Fruit fly (Drosophila melanogaster): ENCODE measurements around the gene Cp15.
A peak's percentile ranks its signal among the peaks of the same experiment; 100 is the strongest.

The Cp15 gene

DNA sequence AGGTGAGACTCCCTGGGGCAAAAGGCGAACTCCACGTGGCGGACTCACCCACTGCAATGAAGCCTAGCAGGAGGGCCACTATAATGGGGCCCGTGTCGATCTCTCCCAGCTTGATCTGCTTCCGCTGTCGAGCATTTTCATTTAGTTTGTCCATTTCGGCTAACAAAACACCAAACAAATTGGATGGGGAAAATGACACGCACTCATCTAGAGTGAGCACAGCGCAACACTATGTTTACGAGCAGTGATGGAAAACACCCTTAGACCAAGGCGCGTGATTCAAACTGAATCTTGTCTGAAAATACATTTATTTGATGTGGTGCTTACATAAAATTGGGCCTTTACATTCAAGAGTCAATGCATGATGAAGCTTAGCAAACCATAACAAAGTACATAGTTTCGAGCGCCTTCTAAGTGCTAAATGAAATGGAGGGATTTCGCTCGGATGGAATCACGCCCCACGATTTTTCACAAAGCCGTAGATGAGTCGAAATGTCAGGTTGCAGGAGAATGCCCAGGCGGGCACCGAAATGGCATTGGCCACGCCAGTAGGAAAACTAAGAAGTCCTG lies 8.2 kb upstream of the Cp15 start, which contains the start of gene SrpRbeta:
SrpRbeta (minus strand) TSS at position 236 of the 570 bp plus-strand sequence.
- TF ChIP-seq Mio (GFP tag; optimal IDR thresholded peaks at IDR 0.05) (no peak), OdsH (GFP tag; optimal IDR thresholded peaks at IDR 0.05) (peak; percentile 40), h (GFP tag; optimal IDR thresholded peaks at IDR 0.05) (peak; percentile 59), dsf (GFP tag; optimal IDR thresholded peaks at IDR 0.05; ENCODE audit: borderline replicate concordance) (no peak), fru (GFP tag; optimal IDR thresholded peaks at IDR 0.05) (peak; percentile 14), HLH106 (tag; optimal IDR thresholded peaks at IDR 0.05) (peak; percentile 19), pan (optimal IDR thresholded peaks at IDR 0.05) (no peak), N (GFP tag; optimal IDR thresholded peaks at IDR 0.05) (no peak), CG9705 (GFP tag; optimal IDR thresholded peaks at IDR 0.05) (peak; percentile 6), foxo (GFP tag; optimal IDR thresholded peaks at IDR 0.05) (peak in 1 of 2 experiments; percentile 45), Hnf4 (GFP tag; optimal IDR thresholded peaks at IDR 0.05) (peak; percentile 79), Abd-B (GFP tag; optimal IDR thresholded peaks at IDR 0.05) (no peak), Dfd (GFP tag; optimal IDR thresholded peaks at IDR 0.05) (no peak), Vsx2 (GFP tag; optimal IDR thresholded peaks at IDR 0.05; ENCODE audit: partially characterized antibody) (no peak), Sp1 (GFP tag; optimal IDR thresholded peaks at IDR 0.05) (peak; percentile 27), psq (GFP tag; optimal IDR thresholded peaks at IDR 0.05) (peak; percentile 44), sv (GFP tag; optimal IDR thresholded peaks at IDR 0.05) (no peak), Hr83 (GFP tag; optimal IDR thresholded peaks at IDR 0.05; ENCODE audit: poor library complexity, severe bottlenecking) (peak; percentile 41), rgr (GFP tag; optimal IDR thresholded peaks at IDR 0.05) (peak; percentile 73), CrebA (GFP tag; optimal IDR thresholded peaks at IDR 0.05; ENCODE audit: borderline replicate concordance) (no peak), Myc (optimal IDR thresholded peaks at IDR 0.05) (no peak), br (GFP tag; optimal IDR thresholded peaks at IDR 0.05) (peak; percentile 60), Rel (GFP tag; optimal IDR thresholded peaks at IDR 0.05) (no peak), Rel (tag; optimal IDR thresholded peaks at IDR 0.05) (peak; percentile 24), Jra (GFP tag; optimal IDR thresholded peaks at IDR 0.05) (peak; percentile 7), GATAd (GFP tag; optimal IDR thresholded peaks at IDR 0.05) (no peak), ey (GFP tag; optimal IDR thresholded peaks at IDR 0.05) (peak; percentile 27)

DNA sequence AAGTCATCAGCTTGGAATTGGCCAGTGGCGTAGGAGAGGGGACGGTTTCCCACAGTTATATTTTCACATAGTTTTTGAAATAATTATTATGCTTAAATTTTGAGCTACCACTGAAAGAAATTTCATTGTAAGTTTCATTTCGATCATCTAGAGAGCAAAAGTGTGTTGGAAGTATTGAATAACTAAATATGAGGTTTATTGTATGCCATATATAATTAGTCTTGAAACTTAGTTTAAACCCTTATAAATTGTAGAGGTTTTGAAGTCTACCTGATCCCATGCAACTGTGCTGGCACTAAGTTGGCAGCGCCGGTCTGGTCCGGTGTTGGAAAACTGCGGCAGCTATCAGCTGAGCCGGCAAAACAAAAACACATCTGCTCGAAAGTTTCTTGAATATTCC lies 7.1 kb upstream of the Cp15 start, which contains the start of the genes CG32022 and CG6511:
CG32022 (minus strand) TSS at position 128 of the 400 bp plus-strand sequence.
CG6511 (plus strand) TSS at position 180 of the 400 bp plus-strand sequence.
- TF ChIP-seq Hr83 (GFP tag; optimal IDR thresholded peaks at IDR 0.05; ENCODE audit: poor library complexity, severe bottlenecking) = no peak
- peak; percentile 83 for TF ChIP-seq CrebA (GFP tag; optimal IDR thresholded peaks at IDR 0.05; ENCODE audit: borderline replicate concordance)
- no peak for TF ChIP-seq dl (GFP tag; optimal IDR thresholded peaks at IDR 0.05; ENCODE audit: insufficient read depth in 1 of 2, partially characterized antibody in 2 of 2)
- peak; percentile 59 for TF ChIP-seq Rel (GFP tag; optimal IDR thresholded peaks at IDR 0.05)
- TF ChIP-seq Rel (tag; optimal IDR thresholded peaks at IDR 0.05) = peak; percentile 87
- peak; percentile 99 for TF ChIP-seq HLH106 (tag; optimal IDR thresholded peaks at IDR 0.05)
- no peak for TF ChIP-seq N (GFP tag; optimal IDR thresholded peaks at IDR 0.05)
- TF ChIP-seq woc (GFP tag; optimal IDR thresholded peaks at IDR 0.05) = peak; percentile 95
- peak; percentile 98 for TF ChIP-seq br (GFP tag; optimal IDR thresholded peaks at IDR 0.05)
- TF ChIP-seq Sp1 (GFP tag; optimal IDR thresholded peaks at IDR 0.05) = peak; percentile 98
- peak; percentile 98 for TF ChIP-seq rgr (GFP tag; optimal IDR thresholded peaks at IDR 0.05)
- peak; percentile 97 for TF ChIP-seq Hnf4 (GFP tag; optimal IDR thresholded peaks at IDR 0.05)
- no peak for TF ChIP-seq Hr78 (GFP tag; optimal IDR thresholded peaks at IDR 0.05)
- no peak for TF ChIP-seq lola (GFP tag; optimal IDR thresholded peaks at IDR 0.05)
- peak; percentile 97 for TF ChIP-seq sv (GFP tag; optimal IDR thresholded peaks at IDR 0.05)
- TF ChIP-seq Abd-B (GFP tag; optimal IDR thresholded peaks at IDR 0.05) = no peak
- peak; percentile 98 for TF ChIP-seq fru (GFP tag; optimal IDR thresholded peaks at IDR 0.05)
- no peak for TF ChIP-seq pan (optimal IDR thresholded peaks at IDR 0.05)
- no peak for TF ChIP-seq usp (GFP tag; optimal IDR thresholded peaks at IDR 0.05)
- peak; percentile 98 for TF ChIP-seq h (GFP tag; optimal IDR thresholded peaks at IDR 0.05)
- peak; percentile 97 for TF ChIP-seq Jra (GFP tag; optimal IDR thresholded peaks at IDR 0.05)
- peak; percentile 98 for TF ChIP-seq ey (GFP tag; optimal IDR thresholded peaks at IDR 0.05)
- peak; percentile 98 for TF ChIP-seq CG9705 (GFP tag; optimal IDR thresholded peaks at IDR 0.05)
- TF ChIP-seq dsf (GFP tag; optimal IDR thresholded peaks at IDR 0.05; ENCODE audit: borderline replicate concordance) = peak; percentile 92
- TF ChIP-seq Vsx2 (GFP tag; optimal IDR thresholded peaks at IDR 0.05; ENCODE audit: partially characterized antibody) = no peak
- peak; percentile 89 for TF ChIP-seq sage (GFP tag; optimal IDR thresholded peaks at IDR 0.05)
- peak; percentile 99 for TF ChIP-seq dmrt93B (GFP tag; optimal IDR thresholded peaks at IDR 0.05)
- TF ChIP-seq psq (GFP tag; optimal IDR thresholded peaks at IDR 0.05) = peak; percentile 95
- TF ChIP-seq Dif (GFP tag; optimal IDR thresholded peaks at IDR 0.05; ENCODE audit: partially characterized antibody) = no peak
- TF ChIP-seq CG32264 (GFP tag; optimal IDR thresholded peaks at IDR 0.05) = peak; percentile 92
- TF ChIP-seq foxo (GFP tag; optimal IDR thresholded peaks at IDR 0.05) = peak; percentile 79 to 99
- no peak for TF ChIP-seq brk (GFP tag; optimal IDR thresholded peaks at IDR 0.05)
- TF ChIP-seq Mio (GFP tag; optimal IDR thresholded peaks at IDR 0.05) = peak; percentile 85
- no peak for TF ChIP-seq jim (GFP tag; optimal IDR thresholded peaks at IDR 0.05)
- TF ChIP-seq GATAd (GFP tag; optimal IDR thresholded peaks at IDR 0.05) = peak; percentile 90
- TF ChIP-seq tai (GFP tag; optimal IDR thresholded peaks at IDR 0.05) = no peak
- TF ChIP-seq OdsH (GFP tag; optimal IDR thresholded peaks at IDR 0.05) = peak; percentile 97
- no peak for TF ChIP-seq Dfd (GFP tag; optimal IDR thresholded peaks at IDR 0.05)
- TF ChIP-seq Myc (optimal IDR thresholded peaks at IDR 0.05) = peak; percentile 59

Data from whole organism, wandering third instar larva.